Fruit fly (Drosophila melanogaster) whole organism, pupa: ENCODE data around the gene dec.

Experiments
- CG10348 ChIP-seq: fragments of 200-800 bp; sonication (Bioruptor generic); IDR thresholded peaks from 2 replicates; pipeline ENCODE4 v1.3.6; 2022; ENCODE audit warnings: missing biosample characterization, missing genetic modification characterization
- CG12605 ChIP-seq: fragments of 200-800 bp; sonication (Bioruptor generic); IDR thresholded peaks from 2 replicates; pipeline ENCODE4 v1.3.6; 2022; ENCODE audit warnings: missing biosample characterization, missing genetic modification characterization
- CG13204 ChIP-seq: fragments of 200-800 bp; sonication (Bioruptor generic); optimal IDR thresholded peaks from 2 replicates; lab custom pipeline; 2018; ENCODE audit warnings: missing biosample characterization, mild to moderate bottlenecking, missing genetic modification characterization, moderate library complexity
- CG14655 ChIP-seq: fragments of 200-800 bp; sonication (Bioruptor generic); optimal IDR thresholded peaks from 3 replicates; lab custom pipeline; 2017; ENCODE audit warnings: mild to moderate bottlenecking, missing biosample characterization, missing genetic modification reagents, missing genetic modification characterization
- CG15710 ChIP-seq: fragments of 200-800 bp; sonication (Bioruptor generic); optimal IDR thresholded peaks from 2 replicates; lab custom pipeline; 2018; ENCODE audit warnings: missing biosample characterization, mild to moderate bottlenecking, missing genetic modification characterization, moderate library complexity
- CG17806 ChIP-seq: fragments of 200-800 bp; sonication (Bioruptor generic); optimal IDR thresholded peaks from 2 replicates; lab custom pipeline; 2018; ENCODE audit warnings: missing biosample characterization, mild to moderate bottlenecking, missing genetic modification characterization, moderate library complexity
- CG32121 ChIP-seq: fragments of 200-800 bp; sonication (Bioruptor generic); IDR thresholded peaks from 2 replicates; pipeline ENCODE4 v1.3.6; 2022; ENCODE audit warnings: missing biosample characterization, missing genetic modification characterization
- CG34367 ChIP-seq: fragments of 200-800 bp; sonication (Bioruptor generic); optimal IDR thresholded peaks from 2 replicates; lab custom pipeline; 2018; ENCODE audit warnings: missing biosample characterization, mild to moderate bottlenecking, missing genetic modification characterization
- CG4496 ChIP-seq: fragments of 200-800 bp; sonication (Bioruptor generic); IDR thresholded peaks from 3 replicates; pipeline ENCODE4 v1.3.6; 2022; ENCODE audit warnings: missing biosample characterization, missing genetic modification characterization
- CG8159 ChIP-seq: fragments of 200-800 bp; sonication (Bioruptor generic); optimal IDR thresholded peaks from 3 replicates; lab custom pipeline; 2018; ENCODE audit warnings: missing biosample characterization, mild to moderate bottlenecking, missing genetic modification characterization, moderate library complexity
- CG8301 ChIP-seq: fragments of 200-800 bp; sonication (Bioruptor generic); optimal IDR thresholded peaks from 2 replicates; lab custom pipeline; 2018; ENCODE audit warnings: missing biosample characterization, mild to moderate bottlenecking, missing genetic modification characterization
- CG9948 ChIP-seq: fragments of 200-800 bp; sonication (Bioruptor generic); optimal IDR thresholded peaks from 2 replicates; lab custom pipeline; 2018; ENCODE audit warnings: missing biosample characterization, mild to moderate bottlenecking, missing genetic modification characterization, moderate library complexity
- D1 ChIP-seq: fragments of 200-800 bp; sonication (Bioruptor generic); optimal IDR thresholded peaks from 2 replicates; lab custom pipeline; 2018; ENCODE audit warnings: missing biosample characterization, mild to moderate bottlenecking, missing genetic modification characterization, moderate library complexity
- EcR ChIP-seq: fragments of 200-800 bp; sonication (Bioruptor generic); optimal IDR thresholded peaks from 3 replicates; lab custom pipeline; 2019; ENCODE audit warnings: missing biosample characterization, missing genetic modification characterization, mild to moderate bottlenecking, moderate library complexity, missing genetic modification reagents
- Ets98B ChIP-seq: fragments of 200-800 bp; sonication (Bioruptor generic); IDR thresholded peaks from 2 replicates; pipeline ENCODE4 v1.3.6; 2022; ENCODE audit warnings: missing biosample characterization, missing genetic modification characterization
- Pif1A ChIP-seq: fragments of 200-800 bp; sonication (Bioruptor generic); optimal IDR thresholded peaks from 3 replicates; lab custom pipeline; 2016; ENCODE audit warnings: missing biosample characterization, missing genetic modification characterization
- Pif1B ChIP-seq: fragments of 200-800 bp; sonication (Bioruptor generic); optimal IDR thresholded peaks from 3 replicates; lab custom pipeline; 2016; ENCODE audit warnings: missing biosample characterization, missing genetic modification characterization
- Snoo ChIP-seq: fragments of 200-800 bp; sonication (Bioruptor generic); optimal IDR thresholded peaks from 3 replicates; lab custom pipeline; 2017; ENCODE audit warnings: missing biosample characterization, mild to moderate bottlenecking, missing genetic modification characterization, inconsistent platforms
- fd96Ca ChIP-seq: fragments of 200-800 bp; sonication (Bioruptor generic); IDR thresholded peaks from 3 replicates; pipeline ENCODE4 v1.3.6; 2022; ENCODE audit warnings: missing biosample characterization, missing genetic modification characterization
- gl ChIP-seq: fragments of 200-800 bp; sonication (Bioruptor generic); optimal IDR thresholded peaks from 2 replicates; lab custom pipeline; 2018; ENCODE audit warnings: missing biosample characterization, mild to moderate bottlenecking, missing genetic modification characterization
- rn ChIP-seq: fragments of 200-800 bp; sonication (Bioruptor generic); IDR thresholded peaks from 2 replicates; pipeline ENCODE4 v1.3.6; 2022; ENCODE audit warnings: missing biosample characterization, missing genetic modification characterization

The dec gene

DNA sequence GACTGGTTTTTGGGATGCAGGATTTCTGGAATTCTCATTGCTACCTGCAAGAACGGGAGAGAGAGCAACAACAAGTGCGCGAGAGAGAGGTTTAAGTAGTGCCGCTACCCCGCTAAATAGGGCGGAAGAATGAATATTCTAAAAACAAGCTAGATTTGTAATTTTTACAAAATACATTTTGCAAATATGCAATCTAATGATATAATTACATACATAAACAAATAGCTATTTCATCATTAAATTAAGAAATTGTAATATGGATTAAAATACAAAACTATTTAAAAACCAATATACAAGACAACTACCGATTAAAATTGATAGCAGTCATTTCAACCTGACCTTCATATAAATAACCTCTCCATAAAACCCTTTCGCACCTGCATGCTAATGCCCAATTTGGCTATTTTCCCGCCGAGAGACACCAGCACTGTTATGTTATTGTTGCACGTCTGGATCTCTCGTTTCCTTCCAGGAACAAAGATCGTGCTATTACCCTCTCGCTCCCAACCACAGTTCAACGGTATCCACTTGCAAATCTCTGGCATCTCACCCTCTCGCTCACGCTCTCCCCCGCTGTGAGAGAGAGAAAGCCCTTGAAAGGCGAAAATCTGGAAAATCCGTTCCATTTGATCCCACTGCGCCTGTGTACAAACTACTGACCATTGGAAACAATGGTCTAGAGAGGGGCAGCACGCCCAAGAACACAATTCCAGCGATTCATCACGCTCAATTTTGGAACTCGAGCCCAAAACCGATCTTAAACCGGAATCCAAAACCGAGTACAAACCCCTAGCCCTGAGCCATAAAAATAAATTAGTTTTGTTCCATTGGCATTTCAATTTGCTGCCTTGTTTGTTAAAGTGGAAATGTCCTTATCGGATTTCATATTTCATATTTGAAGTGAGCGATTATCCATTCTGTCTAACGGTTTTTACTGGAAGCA lies 18.8 kb upstream of the dec start, which contains the start of gene Nek2:
TSS of gene Nek2 (minus strand) at position 51 of the 943 bp plus-strand sequence.
- TF ChIP-seq fd96Ca (GFP tag; lab: Robert Waterston, UW) (no peak), CG34367 (tag; lab: Kevin White, UChicago) (peak; percentile 22), CG8301 (tag; lab: Kevin White, UChicago) (peak; percentile 38), CG32121 (GFP tag; lab: Robert Waterston, UW) (no peak), Ets98B (GFP tag; lab: Robert Waterston, UW) (no peak), CG13204 (GFP tag; lab: Kevin White, UChicago) (no peak), CG14655 (GFP tag; lab: Kevin White, UChicago) (peak; percentile 48), Pif1B (GFP tag; lab: Kevin White, UChicago) (peak; percentile 26), rn (GFP tag; lab: Robert Waterston, UW) (no peak), CG4496 (GFP tag; lab: Robert Waterston, UW) (no peak), Pif1A (GFP tag; lab: Kevin White, UChicago) (peak; percentile 15), EcR (GFP tag; lab: Kevin White, UChicago) (peak; percentile 32), D1 (tag; lab: Kevin White, UChicago) (peak; percentile 1), CG9948 (tag; lab: Kevin White, UChicago) (peak; percentile 32), CG17806 (no peak), Snoo (tag; lab: Kevin White, UChicago) (peak; percentile 23), CG10348 (GFP tag; lab: Robert Waterston, UW) (no peak), CG8159 (peak; percentile 40), CG15710 (peak; percentile 7), CG12605 (GFP tag; lab: Robert Waterston, UW) (no peak), gl (tag; lab: Kevin White, UChicago) (no peak)

DNA sequence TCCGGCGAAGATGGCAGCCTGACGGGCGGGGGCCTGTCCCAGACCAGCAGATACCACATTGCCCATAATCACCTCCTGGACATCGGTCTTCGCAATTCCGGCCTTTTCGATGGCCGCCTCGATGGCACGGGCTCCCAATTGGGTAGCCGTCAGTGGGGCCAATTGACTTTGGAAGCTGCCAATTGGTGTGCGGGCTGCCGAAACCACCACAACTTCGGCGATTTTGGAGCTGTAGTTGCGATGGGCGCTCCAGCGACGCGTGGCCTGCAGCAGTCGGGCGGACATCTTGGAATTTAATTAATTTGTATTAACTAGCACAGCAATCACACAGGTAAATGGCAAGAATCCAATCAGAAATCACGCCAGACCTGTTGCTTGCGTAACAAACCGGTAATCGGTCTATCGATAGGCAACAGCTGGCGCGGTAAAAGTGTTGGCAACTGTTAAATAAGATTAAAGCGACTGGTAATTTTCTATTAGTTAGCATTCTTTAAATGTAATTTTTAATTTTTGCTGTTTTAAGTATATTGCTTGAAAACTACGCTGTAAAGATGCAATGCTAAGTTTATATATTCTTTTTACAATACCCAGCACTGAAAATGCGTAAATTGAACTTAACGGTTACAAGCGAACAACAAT lies 15.5 kb upstream of the dec start, which contains the start of gene Acat1:
TSS of gene Acat1 (minus strand) at position 400 of the 639 bp plus-strand sequence.
- no peak for TF ChIP-seq gl (tag; lab: Kevin White, UChicago)
- no peak for TF ChIP-seq Snoo (tag; lab: Kevin White, UChicago)
- TF ChIP-seq CG4496 (GFP tag; lab: Robert Waterston, UW), result peak; percentile 78
- no peak for TF ChIP-seq EcR (GFP tag; lab: Kevin White, UChicago)
- TF ChIP-seq CG15710, result peak; percentile 55
- peak; percentile 63; the same call in 1 of the 2 replicates for TF ChIP-seq rn (GFP tag; lab: Robert Waterston, UW)
- TF ChIP-seq Pif1A (GFP tag; lab: Kevin White, UChicago), result peak; percentile 80
- peak; percentile 62; the same call in 1 of the 2 replicates for TF ChIP-seq Ets98B (GFP tag; lab: Robert Waterston, UW)
- TF ChIP-seq CG17806, result peak; percentile 65
- peak; percentile 52 for TF ChIP-seq CG12605 (GFP tag; lab: Robert Waterston, UW)
- TF ChIP-seq CG9948 (tag; lab: Kevin White, UChicago), result no peak
- peak; percentile 48; the same call in 1 of the 2 replicates for TF ChIP-seq CG32121 (GFP tag; lab: Robert Waterston, UW)
- no peak for TF ChIP-seq CG13204 (GFP tag; lab: Kevin White, UChicago)
- TF ChIP-seq D1 (tag; lab: Kevin White, UChicago), result peak; percentile 32
- TF ChIP-seq CG34367 (tag; lab: Kevin White, UChicago), result peak; percentile 47
- TF ChIP-seq fd96Ca (GFP tag; lab: Robert Waterston, UW), result no peak
- peak; percentile 52 for TF ChIP-seq CG8301 (tag; lab: Kevin White, UChicago)
- TF ChIP-seq Pif1B (GFP tag; lab: Kevin White, UChicago), result peak; percentile 81
- TF ChIP-seq CG10348 (GFP tag; lab: Robert Waterston, UW), result no peak
- peak; percentile 52 for TF ChIP-seq CG8159
- TF ChIP-seq CG14655 (GFP tag; lab: Kevin White, UChicago), result peak; percentile 55
- TF ChIP-seq, all 21 proteins: peak for 14

DNA sequence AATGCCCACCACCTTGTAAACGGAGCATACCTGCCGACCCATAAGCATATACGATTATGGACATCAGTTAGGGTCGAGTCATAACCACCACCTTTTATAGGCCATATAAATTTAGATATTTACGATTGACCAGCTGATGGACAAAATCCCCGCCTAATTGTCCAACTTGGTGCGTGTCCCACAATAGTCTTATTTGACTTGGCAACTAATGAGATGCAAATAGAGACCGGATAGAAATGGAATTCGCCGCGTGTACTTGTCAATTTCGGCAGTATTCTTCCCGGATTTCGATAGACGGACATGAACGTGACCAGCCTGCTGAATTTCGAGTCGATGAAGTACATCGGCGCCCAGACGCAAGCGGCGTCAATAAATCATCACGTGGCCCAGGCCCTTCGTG lies 11.3 kb upstream of the dec start, which contains the start of gene Ir7g:
TSS of gene Ir7g (plus strand) at position 301 of the 400 bp plus-strand sequence.
- TF ChIP-seq rn (GFP tag; lab: Robert Waterston, UW) (no peak), CG14655 (GFP tag; lab: Kevin White, UChicago) (no peak), CG8159 (no peak), Ets98B (GFP tag; lab: Robert Waterston, UW) (no peak), Pif1B (GFP tag; lab: Kevin White, UChicago) (no peak), Pif1A (GFP tag; lab: Kevin White, UChicago) (no peak), CG17806 (no peak), gl (tag; lab: Kevin White, UChicago) (no peak), CG4496 (GFP tag; lab: Robert Waterston, UW) (no peak), CG34367 (tag; lab: Kevin White, UChicago) (no peak), CG15710 (no peak), CG32121 (GFP tag; lab: Robert Waterston, UW) (no peak), CG13204 (GFP tag; lab: Kevin White, UChicago) (no peak), D1 (tag; lab: Kevin White, UChicago) (no peak), CG10348 (GFP tag; lab: Robert Waterston, UW) (no peak)

dm6 chrX:7883926-7884325 lies 10.9 kb upstream of the dec start, which contains the start of gene Ir7f:
Ir7f (minus strand) TSS chrX:7884026.
- TF ChIP-seq fd96Ca (GFP tag; lab: Robert Waterston, UW) (no peak), CG34367 (tag; lab: Kevin White, UChicago) (no peak), CG9948 (tag; lab: Kevin White, UChicago) (no peak), CG32121 (GFP tag; lab: Robert Waterston, UW) (no peak), D1 (tag; lab: Kevin White, UChicago) (no peak), Pif1A (GFP tag; lab: Kevin White, UChicago) (no peak), CG8301 (tag; lab: Kevin White, UChicago) (no peak), CG14655 (GFP tag; lab: Kevin White, UChicago) (no peak), gl (tag; lab: Kevin White, UChicago) (no peak), Ets98B (GFP tag; lab: Robert Waterston, UW) (no peak), CG15710 (no peak), CG13204 (GFP tag; lab: Kevin White, UChicago) (no peak), CG12605 (GFP tag; lab: Robert Waterston, UW) (no peak), CG10348 (GFP tag; lab: Robert Waterston, UW) (no peak), Snoo (tag; lab: Kevin White, UChicago) (no peak), CG8159 (no peak)
